Fruit fly (Drosophila melanogaster) ovary, adult (tissue): ENCODE measurements around the gene CG13300.
A peak's percentile ranks its signal among the peaks of the same experiment; 100 is the strongest.

Experiments
- CG17801 ChIP-seq: fragments of 200-800 bp; optimal IDR thresholded peaks from 2 replicates; lab custom pipeline; 2019; ENCODE audit warnings: missing biosample characterization, mild to moderate bottlenecking, missing genetic modification characterization, moderate library complexity; ENCODE audit not compliant: partially characterized antibody

CG13300 gene

dm6 chr3L:6352232-6352631 lies at the start of gene CG13300:
TSS of gene CG13300 (minus strand) at chr3L:6352390.
- TF ChIP-seq CG17801 (GFP tag; lab: Kevin White, UChicago), result no peak

- TF ChIP-seq CG17801 (GFP tag; lab: Kevin White, UChicago), result no peak
Observed at dm6 chr3L:6400062-6400750, 48.0 kb upstream of the CG13300 start, which contains the start of gene CG42747. TSS of gene CG42747 (plus strand) at chr3L:6400590.

- TF ChIP-seq CG17801 (GFP tag; lab: Kevin White, UChicago), result peak; percentile 50
Observed at dm6 chr3L:6397835-6398234, 45.6 kb upstream of the CG13300 start.

dm6 chr3L:6395907-6396306 lies 43.7 kb upstream of the CG13300 start:
- no peak for TF ChIP-seq CG17801 (GFP tag; lab: Kevin White, UChicago)

- no peak for TF ChIP-seq CG17801 (GFP tag; lab: Kevin White, UChicago)
Observed at dm6 chr3L:6392443-6392842, 40.3 kb upstream of the CG13300 start.

dm6 chr3L:6391354-6391753 lies 39.2 kb upstream of the CG13300 start:
- TF ChIP-seq CG17801 (GFP tag; lab: Kevin White, UChicago), result no peak

dm6 chr3L:6387754-6388153 lies 35.6 kb upstream of the CG13300 start:
- TF ChIP-seq CG17801 (GFP tag; lab: Kevin White, UChicago), result no peak

dm6 chr3L:6371406-6371805 lies 19.2 kb upstream of the CG13300 start:
- TF ChIP-seq CG17801 (GFP tag; lab: Kevin White, UChicago), result no peak

- TF ChIP-seq CG17801 (GFP tag; lab: Kevin White, UChicago), result no peak
Observed at dm6 chr3L:6369638-6370195, 17.5 kb upstream of the CG13300 start.

- TF ChIP-seq CG17801 (GFP tag; lab: Kevin White, UChicago), result no peak
Observed at dm6 chr3L:6366629-6367028, 14.4 kb upstream of the CG13300 start.

- no peak for TF ChIP-seq CG17801 (GFP tag; lab: Kevin White, UChicago)
Observed at dm6 chr3L:6364217-6364616, 12.0 kb upstream of the CG13300 start.

- TF ChIP-seq CG17801 (GFP tag; lab: Kevin White, UChicago), result no peak
Observed at dm6 chr3L:6363626-6364025, 11.4 kb upstream of the CG13300 start.

dm6 chr3L:6359205-6359604 lies 7.0 kb upstream of the CG13300 start:
- no peak for TF ChIP-seq CG17801 (GFP tag; lab: Kevin White, UChicago)

dm6 chr3L:6358501-6358900 lies 6.3 kb upstream of the CG13300 start:
- TF ChIP-seq CG17801 (GFP tag; lab: Kevin White, UChicago), result no peak

dm6 chr3L:6357152-6357551 lies 5.0 kb upstream of the CG13300 start:
- no peak for TF ChIP-seq CG17801 (GFP tag; lab: Kevin White, UChicago)

dm6 chr3L:6355032-6355431 lies 2.8 kb upstream of the CG13300 start:
- no peak for TF ChIP-seq CG17801 (GFP tag; lab: Kevin White, UChicago)
